Worm (Caenorhabditis elegans) whole organism, L1 larva: ENCODE measurements around the gene cnd-1.

ENCODE experiments used
- F16B12.6 ChIP-seq: fragments of 150-350 bp; optimal IDR thresholded peaks from 2 replicates; lab custom pipeline; 2014; ENCODE audit warnings: missing biosample characterization, missing genetic modification characterization
- efl-3 ChIP-seq: fragments of 200-800 bp; sonication (Bioruptor generic); optimal IDR thresholded peaks from 2 replicates; lab custom pipeline; 2018; ENCODE audit warnings: mild to moderate bottlenecking, missing genetic modification characterization, missing compliant biosample characterization
- fkh-10 ChIP-seq: sonication (generic microtip); optimal IDR thresholded peaks from 2 replicates; lab custom pipeline; 2017; ENCODE audit warnings: missing biosample characterization, missing genetic modification reagents, missing genetic modification characterization
- hlh-4 ChIP-seq: sonication (generic microtip); optimal IDR thresholded peaks from 2 replicates; lab custom pipeline; 2016; ENCODE audit warnings: mild to moderate bottlenecking, missing genetic modification characterization, missing compliant biosample characterization
- lin-15B ChIP-seq: fragments of 150-350 bp; sonication (generic microtip); optimal IDR thresholded peaks from 3 replicates; lab custom pipeline; 2014; ENCODE audit warnings: missing biosample characterization, missing genetic modification characterization
- lsy-2 ChIP-seq, 2 experiments: fragments of 150-350 bp; optimal IDR thresholded peaks; 2 replicates each; lab custom pipeline; 2014; ENCODE audit warnings: missing biosample characterization in 2 of 2, missing genetic modification characterization in 2 of 2
- nhr-28 ChIP-seq: fragments of 150-350 bp; optimal IDR thresholded peaks from 2 replicates; lab custom pipeline; 2014; ENCODE audit warnings: missing biosample characterization, missing genetic modification characterization
- nhr-76 ChIP-seq: sonication (generic microtip); optimal IDR thresholded peaks from 2 replicates; lab custom pipeline; 2017; ENCODE audit warnings: missing biosample characterization, missing genetic modification characterization
- skn-1 ChIP-seq: fragments of 150-350 bp; optimal IDR thresholded peaks from 2 replicates; lab custom pipeline; 2014; ENCODE audit warnings: missing biosample characterization, missing genetic modification characterization
- unc-130 ChIP-seq: fragments of 150-350 bp; optimal IDR thresholded peaks from 2 replicates; lab custom pipeline; 2017; ENCODE audit warnings: missing biosample characterization, missing genetic modification characterization, inconsistent platforms
- unc-30 ChIP-seq: sonication (generic microtip); optimal IDR thresholded peaks from 2 replicates; lab custom pipeline; 2017; ENCODE audit warnings: missing biosample characterization, missing genetic modification characterization
- zag-1 ChIP-seq: fragments of 150-350 bp; optimal IDR thresholded peaks from 2 replicates; lab custom pipeline; 2014; ENCODE audit warnings: missing biosample characterization, missing genetic modification characterization

DNA sequence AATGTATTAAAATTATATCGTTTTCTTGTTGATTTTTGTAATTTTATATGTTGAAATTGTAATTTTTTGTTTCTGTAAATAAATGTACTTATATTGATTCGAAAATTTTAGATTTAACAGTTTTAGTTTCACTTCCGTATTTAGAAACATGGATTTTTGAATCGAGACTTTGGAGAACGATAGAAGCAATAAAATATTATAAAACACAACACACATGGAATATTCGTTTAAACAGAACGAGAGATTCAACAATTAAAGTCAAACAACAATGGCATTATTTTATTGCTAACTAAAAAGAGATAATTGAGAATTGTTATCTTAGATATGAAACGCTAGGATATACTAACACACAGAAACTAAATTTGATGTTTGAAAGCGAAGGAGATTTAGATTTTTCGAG lies 24.0 kb upstream of the cnd-1 start:
- TF ChIP-seq lsy-2 (tag; optimal IDR thresholded peaks at IDR 0.05; lab: Kevin White, UChicago) (peak; percentile 8), skn-1 (tag; lab: Kevin White, UChicago) (no peak), unc-130 (tag; lab: Kevin White, UChicago) (no peak), F16B12.6 (no peak), nhr-76 (tag; lab: Kevin White, UChicago) (no peak), hlh-4 (tag; lab: Kevin White, UChicago) (no peak), unc-30 (tag; lab: Kevin White, UChicago) (no peak), lin-15B (no peak), nhr-28 (tag; lab: Kevin White, UChicago) (no peak), zag-1 (no peak), fkh-10 (GFP tag; lab: Kevin White, UChicago) (no peak), efl-3 (GFP tag; lab: Kevin White, UChicago) (no peak)
